Fruit fly (Drosophila melanogaster): ENCODE results near the gene Caf1-180.

The Caf1-180 gene

dm6 chrX:8569038-8569437 is 37.1 kb downstream of the Caf1-180 start (continued):
- TF ChIP-seq CG17802 (tag; optimal IDR thresholded peaks at IDR 0.05): no peak
- no peak for TF ChIP-seq Doc2 (GFP tag; IDR thresholded peaks at IDR 0.05)
- no peak for TF ChIP-seq Ravus (GFP tag; IDR thresholded peaks at IDR 0.05)
- TF ChIP-seq dati (GFP tag; IDR thresholded peaks at IDR 0.05): no peak
- TF ChIP-seq gfzf (GFP tag; optimal IDR thresholded peaks at IDR 0.05): no peak
- TF ChIP-seq CG34376 (GFP tag; optimal IDR thresholded peaks at IDR 0.05): peak; percentile 53
- TF ChIP-seq NC2α (GFP tag; optimal IDR thresholded peaks at IDR 0.05): no peak
- TF ChIP-seq lbe (GFP tag; optimal IDR thresholded peaks at IDR 0.05): no peak
- no peak for TF ChIP-seq CG4820 (GFP tag; optimal IDR thresholded peaks at IDR 0.05)
- no peak for TF ChIP-seq nerfin-1 (tag; optimal IDR thresholded peaks at IDR 0.05)

- no peak for TF ChIP-seq yki (optimal IDR thresholded peaks at IDR 0.05)
- no peak for TF ChIP-seq croc (GFP tag; conservative IDR thresholded peaks at IDR 0.05)
- no peak for TF ChIP-seq al (GFP tag; IDR thresholded peaks at IDR 0.05)
- no peak for TF ChIP-seq sob (GFP tag; IDR thresholded peaks at IDR 0.05)
- TF ChIP-seq ind (GFP tag; optimal IDR thresholded peaks at IDR 0.05): peak; percentile 33
- no peak for TF ChIP-seq Gsc (GFP tag; IDR thresholded peaks at IDR 0.05)
- TF ChIP-seq pan (optimal IDR thresholded peaks at IDR 0.05): no peak
- no peak for TF ChIP-seq pan (GFP tag; optimal IDR thresholded peaks at IDR 0.05 in 1 of 2, IDR thresholded peaks at IDR 0.05 in 1 of 2)
- TF ChIP-seq zen2 (GFP tag; IDR thresholded peaks at IDR 0.05; ENCODE audit: partially characterized antibody): no peak
- no peak for TF ChIP-seq Lim3 (GFP tag; IDR thresholded peaks at IDR 0.05)
- no peak for TF ChIP-seq sd (tag; optimal IDR thresholded peaks at IDR 0.05)
- peak; percentile 63 for TF ChIP-seq Dref (GFP tag; IDR thresholded peaks at IDR 0.05)
- no peak for TF ChIP-seq zf30C (GFP tag; optimal IDR thresholded peaks at IDR 0.05)
- no peak for TF ChIP-seq crp (GFP tag; optimal IDR thresholded peaks at IDR 0.05)
- no peak for TF ChIP-seq TFAM (GFP tag; optimal IDR thresholded peaks at IDR 0.05)
- TF ChIP-seq Scr (GFP tag; IDR thresholded peaks at IDR 0.05; ENCODE audit: partially characterized antibody): peak; percentile 55
- peak; percentile 28 for TF ChIP-seq HLH54F (GFP tag; optimal IDR thresholded peaks at IDR 0.05)
- TF ChIP-seq Camta (GFP tag; optimal IDR thresholded peaks at IDR 0.05): peak; percentile 15
- TF ChIP-seq dm (GFP tag; optimal IDR thresholded peaks at IDR 0.05): peak; percentile 36
- no peak for TF ChIP-seq psq (GFP tag; optimal IDR thresholded peaks at IDR 0.05)
- TF ChIP-seq ac (GFP tag; optimal IDR thresholded peaks at IDR 0.05): no peak
- TF ChIP-seq CG2202 (tag; optimal IDR thresholded peaks at IDR 0.05): no peak
- TF ChIP-seq crol (GFP tag; IDR thresholded peaks at IDR 0.05): peak; percentile 69; the same call in 1 of the 2 replicates
- TF ChIP-seq CG14050 (GFP tag; IDR thresholded peaks at IDR 0.05): no peak
- TF ChIP-seq Ets65A (GFP tag): peak; percentile 21
- peak; percentile 47 for TF ChIP-seq YL-1 (GFP tag; optimal IDR thresholded peaks at IDR 0.05)
- no peak for TF ChIP-seq CG8290 (GFP tag; optimal IDR thresholded peaks at IDR 0.05)
- TF ChIP-seq CG8290 (tag; optimal IDR thresholded peaks at IDR 0.05): peak in 1 of 2 experiments; percentile 76
- TF ChIP-seq Nf-YC (tag; optimal IDR thresholded peaks at IDR 0.05): no peak
- no peak for TF ChIP-seq Optix (GFP tag; IDR thresholded peaks at IDR 0.05)
- no peak for TF ChIP-seq peb (GFP tag; IDR thresholded peaks at IDR 0.05)
- TF ChIP-seq CkIIα-i1 (GFP tag; IDR thresholded peaks at IDR 0.05): no peak
- TF ChIP-seq lab (GFP tag; optimal IDR thresholded peaks at IDR 0.05): peak; percentile 65
- no peak for TF ChIP-seq CG6175 (GFP tag; IDR thresholded peaks at IDR 0.05)
- no peak for TF ChIP-seq Nf-YB (GFP tag; optimal IDR thresholded peaks at IDR 0.05)
- TF ChIP-seq bab2 (GFP tag; optimal IDR thresholded peaks at IDR 0.05): no peak
- peak; percentile 79 for TF ChIP-seq Elba2 (GFP tag; optimal IDR thresholded peaks at IDR 0.05)
- peak; percentile 13 for TF ChIP-seq trem (tag; optimal IDR thresholded peaks at IDR 0.05)
- peak; percentile 48 for TF ChIP-seq pzg (GFP tag; optimal IDR thresholded peaks at IDR 0.05)
- TF ChIP-seq CG7839 (tag; optimal IDR thresholded peaks at IDR 0.05): peak; percentile 27
Observed at dm6 chrX:8561404-8562397, 44.4 kb downstream of the Caf1-180 start.
